Fruit fly (Drosophila melanogaster) whole organism, embryonic: ENCODE data around the gene CG4596.
A peak's percentile ranks its signal among the peaks of the same experiment; 100 is the strongest.

Experiments used
- Adf1 ChIP-seq: fragments of 200-800 bp; sonication (Bioruptor generic); IDR thresholded peaks from 2 replicates; pipeline ENCODE4 v1.3.6; 2022; ENCODE audit warnings: missing biosample characterization, missing genetic modification characterization
- Atf-2 ChIP-seq: fragments of 200-800 bp; sonication (Bioruptor generic); optimal IDR thresholded peaks from 2 replicates; lab custom pipeline; 2016; ENCODE audit warnings: missing biosample characterization, missing genetic modification characterization
- Bgb ChIP-seq: fragments of 200-800 bp; sonication (Bioruptor generic); IDR thresholded peaks from 2 replicates; pipeline ENCODE4 v1.3.6; 2022; ENCODE audit warnings: missing biosample characterization, missing genetic modification characterization; ENCODE audit not compliant: partially characterized antibody
- CG10209 ChIP-seq: fragments of 200-800 bp; sonication (Bioruptor generic); optimal IDR thresholded peaks from 3 replicates; lab custom pipeline; 2017; ENCODE audit warnings: missing biosample characterization, mild to moderate bottlenecking, missing genetic modification characterization, missing genetic modification reagents
- CG12236 ChIP-seq: fragments of 200-800 bp; sonication (Bioruptor generic); optimal IDR thresholded peaks from 2 replicates; lab custom pipeline; 2016; ENCODE audit warnings: missing biosample characterization, missing genetic modification characterization
- CG12744 ChIP-seq: fragments of 200-800 bp; sonication (Bioruptor generic); optimal IDR thresholded peaks from 2 replicates; lab custom pipeline; 2016; ENCODE audit warnings: missing biosample characterization, missing genetic modification characterization
- CG13624 ChIP-seq: fragments of 200-800 bp; sonication (Bioruptor generic); optimal IDR thresholded peaks from 2 replicates; lab custom pipeline; 2016; ENCODE audit warnings: missing biosample characterization, missing genetic modification characterization
- CG13894 ChIP-seq: fragments of 200-800 bp; sonication (Bioruptor generic); optimal IDR thresholded peaks from 3 replicates; lab custom pipeline; 2018; ENCODE audit warnings: missing biosample characterization, mild to moderate bottlenecking, missing genetic modification characterization, moderate library complexity
- CG14710 ChIP-seq: fragments of 200-800 bp; sonication (Bioruptor generic); optimal IDR thresholded peaks from 3 replicates; lab custom pipeline; 2019; ENCODE audit warnings: missing biosample characterization, mild to moderate bottlenecking, missing genetic modification characterization, moderate library complexity
- CG16815 ChIP-seq: fragments of 200-800 bp; sonication (Bioruptor generic); optimal IDR thresholded peaks from 3 replicates; lab custom pipeline; 2017; ENCODE audit warnings: missing biosample characterization, mild to moderate bottlenecking, missing genetic modification characterization
- CG17568 ChIP-seq: fragments of 200-800 bp; sonication (Bioruptor generic); optimal IDR thresholded peaks from 2 replicates; lab custom pipeline; 2018; ENCODE audit warnings: missing biosample characterization, mild to moderate bottlenecking, missing genetic modification characterization, moderate library complexity
- CG17612 ChIP-seq: fragments of 200-800 bp; sonication (Bioruptor generic); IDR thresholded peaks from 2 replicates; pipeline ENCODE4 v1.3.6; 2022; ENCODE audit warnings: missing biosample characterization, missing genetic modification characterization
- CG1792 ChIP-seq: fragments of 200-800 bp; sonication (Bioruptor generic); optimal IDR thresholded peaks from 2 replicates; lab custom pipeline; 2016; ENCODE audit warnings: missing biosample characterization, missing genetic modification characterization
- CG18262 ChIP-seq: fragments of 200-800 bp; optimal IDR thresholded peaks from 3 replicates; lab custom pipeline; 2019; ENCODE audit warnings: missing biosample characterization, mild to moderate bottlenecking, missing genetic modification characterization, moderate library complexity
- CG30020 ChIP-seq: fragments of 200-800 bp; optimal IDR thresholded peaks from 2 replicates; lab custom pipeline; 2019; ENCODE audit warnings: missing biosample characterization, mild to moderate bottlenecking, missing genetic modification characterization, moderate library complexity
- CG31388 ChIP-seq: fragments of 200-800 bp; sonication (Bioruptor generic); optimal IDR thresholded peaks from 2 replicates; lab custom pipeline; 2016; ENCODE audit warnings: missing biosample characterization, missing genetic modification characterization
- CG31441 ChIP-seq: fragments of 200-800 bp; sonication (Bioruptor generic); IDR thresholded peaks from 2 replicates; pipeline ENCODE4 v1.3.6; 2022; ENCODE audit warnings: missing biosample characterization, missing genetic modification characterization
- CG32532 ChIP-seq: fragments of 200-800 bp; sonication (Bioruptor generic); IDR thresholded peaks from 2 replicates; pipeline ENCODE4 v1.3.6; 2022; ENCODE audit warnings: missing biosample characterization, missing genetic modification characterization
- CG34224 ChIP-seq: fragments of 200-800 bp; sonication (Bioruptor generic); IDR thresholded peaks from 3 replicates; pipeline ENCODE4 v1.3.6; 2022; ENCODE audit warnings: missing biosample characterization, missing genetic modification characterization; ENCODE audit not compliant: partially characterized antibody
- CG6689 ChIP-seq: fragments of 200-800 bp; sonication (Bioruptor generic); IDR thresholded peaks from 2 replicates; pipeline ENCODE4 v1.3.6; 2022; ENCODE audit warnings: missing biosample characterization, missing genetic modification characterization
- CG8944 ChIP-seq: fragments of 200-800 bp; sonication (Bioruptor generic); optimal IDR thresholded peaks from 3 replicates; lab custom pipeline; 2016; ENCODE audit warnings: missing biosample characterization, missing genetic modification characterization
- CG9797 ChIP-seq: fragments of 200-800 bp; sonication (Bioruptor generic); optimal IDR thresholded peaks from 3 replicates; lab custom pipeline; 2018; ENCODE audit warnings: missing biosample characterization, mild to moderate bottlenecking, missing genetic modification characterization
- CG9932 ChIP-seq: fragments of 200-800 bp; sonication (Bioruptor generic); IDR thresholded peaks from 2 replicates; pipeline ENCODE4 v1.3.6; 2022; ENCODE audit warnings: missing biosample characterization, missing genetic modification characterization
- Camta ChIP-seq: fragments of 200-800 bp; sonication (Bioruptor generic); optimal IDR thresholded peaks from 2 replicates; lab custom pipeline; 2016; ENCODE audit warnings: missing biosample characterization, missing genetic modification characterization
- Chrac-16 ChIP-seq: fragments of 200-800 bp; sonication (Bioruptor generic); optimal IDR thresholded peaks from 3 replicates; lab custom pipeline; 2016; ENCODE audit warnings: missing biosample characterization, missing genetic modification characterization
- Dbx ChIP-seq: fragments of 200-800 bp; sonication (Bioruptor generic); IDR thresholded peaks from 3 replicates; pipeline ENCODE4 v1.3.6; 2022; ENCODE audit warnings: missing biosample characterization, missing genetic modification characterization
- Dek ChIP-seq: fragments of 200-800 bp; sonication (Bioruptor generic); optimal IDR thresholded peaks from 3 replicates; lab custom pipeline; 2019; ENCODE audit warnings: missing biosample characterization, mild to moderate bottlenecking, missing genetic modification characterization, moderate library complexity
- Fer2 ChIP-seq: fragments of 200-800 bp; sonication (Bioruptor generic); optimal IDR thresholded peaks from 2 replicates; lab custom pipeline; 2018; ENCODE audit warnings: missing biosample characterization, mild to moderate bottlenecking, missing genetic modification characterization, moderate library complexity
- Hr51 ChIP-seq, 2 experiments: fragments of 200-800 bp; sonication (Bioruptor generic); optimal IDR thresholded peaks; 2 replicates in 1 of 2; 3 replicates in 1 of 2; lab custom pipeline; 2016 to 2018; ENCODE audit warnings: missing biosample characterization in 2 of 2, missing genetic modification characterization in 2 of 2, mild to moderate bottlenecking in 1 of 2, moderate library complexity in 1 of 2
- Jarid2 ChIP-seq: fragments of 200-800 bp; sonication (Bioruptor generic); optimal IDR thresholded peaks from 3 replicates; lab custom pipeline; 2017; ENCODE audit warnings: mild to moderate bottlenecking, missing biosample characterization, missing genetic modification reagents, missing genetic modification characterization
- Med ChIP-seq: fragments of 200-800 bp; sonication (Bioruptor generic); peaks from one replicate; lab custom pipeline; 2016; ENCODE audit warnings: missing biosample characterization, missing genetic modification characterization, mild to moderate bottlenecking, inconsistent platforms, moderate library complexity
- aop ChIP-seq: fragments of 200-800 bp; sonication (Bioruptor generic); IDR thresholded peaks from 2 replicates; pipeline ENCODE4 v1.3.6; 2022; ENCODE audit warnings: missing biosample characterization, missing genetic modification characterization
- ap ChIP-seq: fragments of 200-800 bp; sonication (Bioruptor generic); IDR thresholded peaks from 2 replicates; pipeline ENCODE4 v1.3.6; 2022; ENCODE audit warnings: missing biosample characterization, missing genetic modification characterization
- caup ChIP-seq: fragments of 200-800 bp; sonication (Bioruptor generic); optimal IDR thresholded peaks from 3 replicates; lab custom pipeline; 2017; ENCODE audit warnings: missing biosample characterization, mild to moderate bottlenecking, missing genetic modification characterization, moderate library complexity; ENCODE audit not compliant: severe bottlenecking
- da ChIP-seq: fragments of 200-800 bp; sonication (Bioruptor generic); optimal IDR thresholded peaks from 2 replicates; lab custom pipeline; 2016; ENCODE audit warnings: missing biosample characterization, missing genetic modification characterization
- dmrt99B ChIP-seq: fragments of 200-800 bp; sonication (Bioruptor generic); optimal IDR thresholded peaks from 2 replicates; lab custom pipeline; 2018; ENCODE audit warnings: missing biosample characterization, mild to moderate bottlenecking, missing genetic modification characterization, moderate library complexity
- eve ChIP-seq, 2 experiments: fragments of >200 bp; optimal IDR thresholded peaks; 2 replicates each; lab custom pipeline; 2017; ENCODE audit warnings: missing biosample characterization in 2 of 2, missing genetic modification characterization in 2 of 2
- fru ChIP-seq: fragments of >200 bp; optimal IDR thresholded peaks from 2 replicates; lab custom pipeline; 2017
- grn ChIP-seq: fragments of 200-800 bp; sonication (Bioruptor generic); optimal IDR thresholded peaks from 3 replicates; lab custom pipeline; 2017; ENCODE audit warnings: missing biosample characterization, missing genetic modification characterization
- gsb-n ChIP-seq: fragments of 200-800 bp; sonication (Bioruptor generic); optimal IDR thresholded peaks from 3 replicates; lab custom pipeline; 2018; ENCODE audit warnings: missing biosample characterization, mild to moderate bottlenecking, missing genetic modification characterization
- hb ChIP-seq: fragments of 200-800 bp; sonication (Bioruptor generic); IDR thresholded peaks from 3 replicates; pipeline ENCODE4 v1.3.6; 2022; ENCODE audit warnings: missing biosample characterization, missing genetic modification characterization; ENCODE audit not compliant: partially characterized antibody
- hth ChIP-seq: fragments of >200 bp; optimal IDR thresholded peaks from 2 replicates; lab custom pipeline; 2017; ENCODE audit warnings: inconsistent platforms
- nmo ChIP-seq: fragments of 200-800 bp; sonication (Bioruptor generic); optimal IDR thresholded peaks from 2 replicates; lab custom pipeline; 2018; ENCODE audit warnings: missing biosample characterization, mild to moderate bottlenecking, missing genetic modification characterization, moderate library complexity
- phol ChIP-seq: fragments of 200-800 bp; sonication (Bioruptor generic); optimal IDR thresholded peaks from 3 replicates; lab custom pipeline; 2018; ENCODE audit warnings: missing biosample characterization, mild to moderate bottlenecking, missing genetic modification characterization, moderate library complexity
- pita ChIP-seq: fragments of 200-800 bp; sonication (Bioruptor generic); optimal IDR thresholded peaks from 2 replicates; lab custom pipeline; 2017; ENCODE audit warnings: missing biosample characterization, mild to moderate bottlenecking, missing genetic modification characterization
- pros ChIP-seq: fragments of 200-800 bp; sonication (Bioruptor generic); optimal IDR thresholded peaks from 3 replicates; lab custom pipeline; 2019; ENCODE audit warnings: missing biosample characterization, mild to moderate bottlenecking, missing genetic modification characterization, moderate library complexity
- row ChIP-seq: fragments of 200-800 bp; sonication (Bioruptor generic); IDR thresholded peaks from 3 replicates; pipeline ENCODE4 v1.3.6; 2022; ENCODE audit warnings: missing biosample characterization, missing genetic modification characterization
- run ChIP-seq: fragments of 200-800 bp; sonication (Bioruptor generic); optimal IDR thresholded peaks from 3 replicates; lab custom pipeline; 2018; ENCODE audit warnings: missing biosample characterization, mild to moderate bottlenecking, missing genetic modification characterization
- so ChIP-seq: fragments of 200-800 bp; sonication (Bioruptor generic); IDR thresholded peaks from 3 replicates; pipeline ENCODE4 v1.3.6; 2022; ENCODE audit warnings: missing biosample characterization, missing genetic modification characterization
- vvl ChIP-seq: fragments of 200-800 bp; sonication (Bioruptor generic); IDR thresholded peaks from 2 replicates; pipeline ENCODE4 v1.3.6; 2022; ENCODE audit warnings: missing biosample characterization, missing genetic modification characterization

Gene CG4596

dm6 chr3R:10884031-10884677 is 11.3 kb downstream of the CG4596 start (continued):
- TF ChIP-seq Dbx (GFP tag; lab: Robert Waterston, UW) (peak; percentile 82; the same call in 2 of the 3 replicates), phol (tag; lab: Kevin White, UChicago) (peak; percentile 69), CG31388 (no peak), CG31441 (GFP tag; lab: Robert Waterston, UW) (peak; percentile 78), caup (GFP tag; lab: Kevin White, UChicago) (peak; percentile 89), CG13624 (GFP tag; lab: Kevin White, UChicago) (peak; percentile 34), CG12744 (GFP tag; lab: Kevin White, UChicago) (no peak), CG13894 (tag; lab: Kevin White, UChicago) (peak; percentile 74), pita (GFP tag; lab: Kevin White, UChicago) (no peak), fru (lab: Kevin White, UChicago) (no peak), da (no peak), CG18262 (peak; percentile 64), vvl (GFP tag; lab: Robert Waterston, UW) (peak; percentile 93), Fer2 (tag; lab: Kevin White, UChicago) (peak; percentile 46), Jarid2 (GFP tag; lab: Kevin White, UChicago) (peak; percentile 22), CG10209 (peak; percentile 58), CG17612 (GFP tag; lab: Robert Waterston, UW) (no peak), CG9932 (peak; percentile 83), Adf1 (GFP tag; lab: Robert Waterston, UW) (no peak; the same call in 1 of the 2 replicates), CG12236 (GFP tag; lab: Kevin White, UChicago) (no peak), CG17568 (GFP tag; lab: Kevin White, UChicago) (peak; percentile 16), Chrac-16 (GFP tag; lab: Kevin White, UChicago) (no peak), CG16815 (GFP tag; lab: Kevin White, UChicago) (no peak), CG8944 (GFP tag; lab: Kevin White, UChicago) (no peak), nmo (GFP tag; lab: Kevin White, UChicago) (peak; percentile 78), hth (lab: Kevin White, UChicago) (no peak), Dek (peak; percentile 84), so (GFP tag; lab: Robert Waterston, UW) (peak; percentile 60; the same call in 1 of the 3 replicates), CG34224 (no peak), hb (GFP tag; lab: Robert Waterston, UW) (no peak), row (GFP tag; lab: Robert Waterston, UW) (peak; percentile 85), CG30020 (tag; lab: Kevin White, UChicago) (peak; percentile 0), grn (GFP tag; lab: Kevin White, UChicago) (no peak), run (tag; lab: Kevin White, UChicago) (no peak), CG32532 (GFP tag; lab: Robert Waterston, UW) (peak; percentile 94), Atf-2 (GFP tag; lab: Kevin White, UChicago) (no peak)

DNA sequence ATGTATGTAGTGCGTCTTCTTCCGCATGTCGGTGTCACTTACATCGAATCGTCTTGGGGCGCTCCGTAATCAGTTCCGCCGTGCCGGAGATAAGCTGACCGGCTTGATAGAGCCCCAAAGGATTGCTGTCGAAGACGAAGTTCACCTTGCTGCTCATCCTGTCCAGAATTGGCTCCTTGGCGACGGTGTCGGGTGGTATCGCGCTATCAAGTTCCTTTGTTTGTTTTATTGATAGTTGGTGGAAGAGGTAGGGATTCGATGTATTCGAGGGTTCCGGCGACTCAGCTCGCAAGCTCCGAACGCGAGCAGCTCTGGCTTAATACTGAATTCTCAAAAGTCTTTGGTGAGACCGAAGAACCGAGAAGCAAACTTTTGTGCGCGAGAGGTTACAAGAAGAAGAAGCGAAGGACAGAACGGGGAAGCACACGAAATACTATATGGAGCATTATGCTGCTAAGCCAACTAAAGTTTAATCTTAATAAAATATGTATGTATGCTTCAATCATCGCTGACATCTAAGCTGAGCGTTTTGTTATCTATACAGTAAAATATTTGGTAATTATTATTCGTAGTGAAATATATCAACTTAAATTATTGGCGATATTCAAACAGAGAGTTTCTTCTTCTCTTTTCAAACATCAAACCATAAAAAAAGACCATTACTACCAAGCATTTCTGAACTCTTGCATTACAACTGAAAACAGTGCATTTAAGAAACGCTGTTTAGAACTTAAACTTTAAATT is 12.0 kb downstream of the CG4596 start, which contains the start of gene CG14696:
Gene CG14696 (minus strand): TSS at position 324 of the 744 bp plus-strand sequence.
- no peak for TF ChIP-seq Bgb (GFP tag; lab: Robert Waterston, UW)
- TF ChIP-seq pros (GFP tag; lab: Kevin White, UChicago): peak; percentile 39
- no peak for TF ChIP-seq CG17568 (GFP tag; lab: Kevin White, UChicago)
- no peak for TF ChIP-seq gsb-n (tag; lab: Kevin White, UChicago)
- no peak for TF ChIP-seq CG6689 (GFP tag; lab: Robert Waterston, UW)
- TF ChIP-seq Camta: no peak
- no peak for TF ChIP-seq eve (GFP tag; optimal IDR thresholded peaks at IDR 0.05; lab: Kevin White, UChicago)
- TF ChIP-seq CG9797 (GFP tag; lab: Kevin White, UChicago): no peak
- TF ChIP-seq aop (GFP tag; lab: Robert Waterston, UW): no peak
- TF ChIP-seq CG1792 (GFP tag; lab: Kevin White, UChicago): no peak
- peak; percentile 45 for TF ChIP-seq Jarid2 (GFP tag; lab: Kevin White, UChicago)
- peak; percentile 78 for TF ChIP-seq Med
- TF ChIP-seq Hr51 (GFP tag; optimal IDR thresholded peaks at IDR 0.05; lab: Kevin White, UChicago): no peak
- no peak for TF ChIP-seq ap (GFP tag; lab: Robert Waterston, UW)
- no peak for TF ChIP-seq CG14710 (tag; lab: Kevin White, UChicago)
- TF ChIP-seq dmrt99B: no peak
